Fruit fly (Drosophila melanogaster) whole organism, embryonic: ENCODE data around the gene wdb.
A peak's percentile ranks its signal among the peaks of the same experiment; 100 is the strongest.

Experiments used
- Aef1 ChIP-seq: fragments of 200-800 bp; sonication (Bioruptor generic); IDR thresholded peaks from 3 replicates; pipeline ENCODE4 v1.3.6; 2022; ENCODE audit warnings: missing biosample characterization, missing genetic modification characterization
- Bteb2 ChIP-seq: fragments of 200-800 bp; sonication (Bioruptor generic); optimal IDR thresholded peaks from 2 replicates; lab custom pipeline; 2016; ENCODE audit warnings: missing biosample characterization, missing genetic modification characterization
- CG11247 ChIP-seq: fragments of 200-800 bp; sonication (Bioruptor generic); IDR thresholded peaks from 2 replicates; pipeline ENCODE4 v1.3.6; 2022; ENCODE audit warnings: missing biosample characterization, missing genetic modification characterization
- CG11696 ChIP-seq: fragments of 200-800 bp; sonication (Bioruptor generic); IDR thresholded peaks from 2 replicates; pipeline ENCODE4 v1.3.6; 2022; ENCODE audit warnings: missing biosample characterization, missing genetic modification characterization
- CG13296 ChIP-seq: fragments of 200-800 bp; sonication (Bioruptor generic); optimal IDR thresholded peaks from 3 replicates; lab custom pipeline; 2018; ENCODE audit warnings: missing biosample characterization, mild to moderate bottlenecking, missing genetic modification characterization
- CG14050 ChIP-seq: fragments of 200-800 bp; sonication (Bioruptor generic); IDR thresholded peaks from 3 replicates; pipeline ENCODE4 v1.3.6; 2022; ENCODE audit warnings: missing biosample characterization, missing genetic modification characterization
- CG16815 ChIP-seq: fragments of 200-800 bp; sonication (Bioruptor generic); optimal IDR thresholded peaks from 3 replicates; lab custom pipeline; 2017; ENCODE audit warnings: missing biosample characterization, mild to moderate bottlenecking, missing genetic modification characterization
- CG17328 ChIP-seq: fragments of 200-800 bp; sonication (Bioruptor generic); IDR thresholded peaks from 2 replicates; pipeline ENCODE4 v1.3.6; 2022; ENCODE audit warnings: missing biosample characterization, missing genetic modification characterization
- CG17359 ChIP-seq: fragments of 200-800 bp; sonication (Bioruptor generic); optimal IDR thresholded peaks from 3 replicates; lab custom pipeline; 2018; ENCODE audit warnings: missing biosample characterization, mild to moderate bottlenecking, missing genetic modification characterization, moderate library complexity
- CG18262 ChIP-seq: fragments of 200-800 bp; optimal IDR thresholded peaks from 3 replicates; lab custom pipeline; 2019; ENCODE audit warnings: missing biosample characterization, mild to moderate bottlenecking, missing genetic modification characterization, moderate library complexity
- CG2120 ChIP-seq: fragments of 200-800 bp; sonication (Bioruptor generic); optimal IDR thresholded peaks from 3 replicates; lab custom pipeline; 2016; ENCODE audit warnings: missing biosample characterization, missing genetic modification characterization
- CG2712 ChIP-seq: fragments of 200-800 bp; optimal IDR thresholded peaks from 3 replicates; lab custom pipeline; 2019; ENCODE audit warnings: missing biosample characterization, mild to moderate bottlenecking, missing genetic modification characterization, moderate library complexity
- CG3065 ChIP-seq: fragments of 200-800 bp; sonication (Bioruptor generic); optimal IDR thresholded peaks from 2 replicates; lab custom pipeline; 2016; ENCODE audit warnings: missing biosample characterization, missing genetic modification characterization
- CG32532 ChIP-seq: fragments of 200-800 bp; sonication (Bioruptor generic); IDR thresholded peaks from 2 replicates; pipeline ENCODE4 v1.3.6; 2022; ENCODE audit warnings: missing biosample characterization, missing genetic modification characterization
- CG3281 ChIP-seq: fragments of 200-800 bp; sonication (Bioruptor generic); optimal IDR thresholded peaks from 3 replicates; lab custom pipeline; 2017; ENCODE audit warnings: missing biosample characterization, mild to moderate bottlenecking, missing genetic modification characterization
- CG33557 ChIP-seq: fragments of 200-800 bp; sonication (Bioruptor generic); optimal IDR thresholded peaks from 2 replicates; lab custom pipeline; 2019; ENCODE audit warnings: missing biosample characterization, mild to moderate bottlenecking, missing genetic modification characterization, moderate library complexity
- CG5953 ChIP-seq: fragments of 200-800 bp; sonication (Bioruptor generic); IDR thresholded peaks from 2 replicates; pipeline ENCODE4 v1.3.6; 2022; ENCODE audit warnings: missing biosample characterization, missing genetic modification characterization
- CG6254 ChIP-seq: fragments of 200-800 bp; sonication (Bioruptor generic); optimal IDR thresholded peaks from 3 replicates; lab custom pipeline; 2017; ENCODE audit warnings: mild to moderate bottlenecking, missing biosample characterization, missing genetic modification reagents, missing genetic modification characterization
- CG6272 ChIP-seq: fragments of 200-800 bp; sonication (Bioruptor generic); IDR thresholded peaks from 2 replicates; pipeline ENCODE4 v1.3.6; 2022; ENCODE audit warnings: missing biosample characterization, missing genetic modification characterization
- CG6791 ChIP-seq: fragments of 200-800 bp; sonication (Bioruptor generic); IDR thresholded peaks from 3 replicates; pipeline ENCODE4 v1.3.6; 2022; ENCODE audit warnings: missing biosample characterization, missing genetic modification characterization; ENCODE audit not compliant: partially characterized antibody
- CG6854 ChIP-seq: fragments of 200-800 bp; sonication (Bioruptor generic); optimal IDR thresholded peaks from 3 replicates; lab custom pipeline; 2017; ENCODE audit warnings: missing biosample characterization, mild to moderate bottlenecking, missing genetic modification characterization
- CG7745 ChIP-seq: fragments of 200-800 bp; sonication (Bioruptor generic); optimal IDR thresholded peaks from 2 replicates; lab custom pipeline; 2018; ENCODE audit warnings: missing biosample characterization, mild to moderate bottlenecking, missing genetic modification characterization, moderate library complexity
- CG8944 ChIP-seq: fragments of 200-800 bp; sonication (Bioruptor generic); optimal IDR thresholded peaks from 3 replicates; lab custom pipeline; 2016; ENCODE audit warnings: missing biosample characterization, missing genetic modification characterization
- CG9609 ChIP-seq: fragments of 200-800 bp; sonication (Bioruptor generic); optimal IDR thresholded peaks from 3 replicates; lab custom pipeline; 2016; ENCODE audit warnings: missing biosample characterization, missing genetic modification characterization
- Dip3 ChIP-seq: fragments of 200-800 bp; sonication (Bioruptor generic); optimal IDR thresholded peaks from 3 replicates; lab custom pipeline; 2016; ENCODE audit warnings: missing biosample characterization, missing genetic modification characterization
- Dref ChIP-seq: fragments of 200-800 bp; sonication (Bioruptor generic); IDR thresholded peaks from 2 replicates; pipeline ENCODE4 v1.3.6; 2022; ENCODE audit warnings: missing biosample characterization, missing genetic modification characterization
- Drgx ChIP-seq: fragments of 200-800 bp; sonication (Bioruptor generic); IDR thresholded peaks from 2 replicates; pipeline ENCODE4 v1.3.6; 2022; ENCODE audit warnings: missing biosample characterization, missing genetic modification characterization
- HmgZ ChIP-seq: fragments of 200-800 bp; sonication (Bioruptor generic); optimal IDR thresholded peaks from 2 replicates; lab custom pipeline; 2018; ENCODE audit warnings: missing biosample characterization, mild to moderate bottlenecking, missing genetic modification characterization
- Hsf ChIP-seq: fragments of 200-800 bp; sonication (Bioruptor generic); optimal IDR thresholded peaks from 3 replicates; lab custom pipeline; 2016; ENCODE audit warnings: missing biosample characterization, missing genetic modification characterization
- PHDP ChIP-seq: fragments of 200-800 bp; sonication (Bioruptor generic); optimal IDR thresholded peaks from 3 replicates; lab custom pipeline; 2018; ENCODE audit warnings: missing biosample characterization, mild to moderate bottlenecking, missing genetic modification characterization, moderate library complexity
- Ravus ChIP-seq: fragments of 200-800 bp; sonication (Bioruptor generic); IDR thresholded peaks from 2 replicates; pipeline ENCODE4 v1.3.6; 2022; ENCODE audit warnings: missing biosample characterization, missing genetic modification characterization
- Six4 ChIP-seq: fragments of 200-800 bp; sonication (Bioruptor generic); optimal IDR thresholded peaks from 2 replicates; lab custom pipeline; 2016; ENCODE audit warnings: missing biosample characterization, missing genetic modification characterization
- Stat92E ChIP-seq, 3 experiments: fragments of >200 bp in 2 of 3; fragments of 200-800 bp in 1 of 3; sonication (Bioruptor generic) in 1 of 3; optimal IDR thresholded peaks; 2 replicates each; lab custom pipeline; 2017 to 2019; ENCODE audit warnings: missing biosample characterization in 3 of 3, missing genetic modification characterization in 3 of 3, mild to moderate bottlenecking in 1 of 3, moderate library complexity in 1 of 3
- Xrp1 ChIP-seq: fragments of 200-800 bp; sonication (Bioruptor generic); IDR thresholded peaks from 2 replicates; pipeline ENCODE4 v1.3.6; 2022; ENCODE audit warnings: missing biosample characterization, missing genetic modification characterization
- ash1 ChIP-seq: fragments of 200-800 bp; sonication (Bioruptor generic); optimal IDR thresholded peaks from 2 replicates; lab custom pipeline; 2018; ENCODE audit warnings: missing biosample characterization, mild to moderate bottlenecking, missing genetic modification characterization
- ato ChIP-seq: fragments of 200-800 bp; sonication (Bioruptor generic); IDR thresholded peaks from 2 replicates; pipeline ENCODE4 v1.3.6; 2022; ENCODE audit warnings: missing biosample characterization, missing genetic modification characterization; ENCODE audit not compliant: partially characterized antibody
- br ChIP-seq: fragments of >200 bp; optimal IDR thresholded peaks from 2 replicates; lab custom pipeline; 2017
- dati ChIP-seq: fragments of 200-800 bp; sonication (Bioruptor generic); IDR thresholded peaks from 2 replicates; pipeline ENCODE4 v1.3.6; 2022; ENCODE audit warnings: missing biosample characterization, missing genetic modification characterization
- dm ChIP-seq: fragments of 200-800 bp; sonication (Bioruptor generic); optimal IDR thresholded peaks from 3 replicates; lab custom pipeline; 2016; ENCODE audit warnings: missing biosample characterization, missing genetic modification characterization
- fd96Cb ChIP-seq: fragments of 200-800 bp; sonication (Bioruptor generic); optimal IDR thresholded peaks from 2 replicates; lab custom pipeline; 2018; ENCODE audit warnings: missing biosample characterization, mild to moderate bottlenecking, missing genetic modification characterization, moderate library complexity
- grau ChIP-seq: fragments of 200-800 bp; optimal IDR thresholded peaks from 3 replicates; lab custom pipeline; 2019; ENCODE audit warnings: missing biosample characterization, mild to moderate bottlenecking, missing genetic modification characterization, moderate library complexity
- inv ChIP-seq: fragments of 200-800 bp; sonication (Bioruptor generic); IDR thresholded peaks from 2 replicates; pipeline ENCODE4 v1.3.6; 2022; ENCODE audit warnings: missing biosample characterization, missing genetic modification characterization; ENCODE audit not compliant: partially characterized antibody
- jigr1 ChIP-seq: fragments of 200-800 bp; sonication (Bioruptor generic); IDR thresholded peaks from 3 replicates; pipeline ENCODE4 v1.3.6; 2022; ENCODE audit warnings: missing biosample characterization, missing genetic modification characterization
- lmd ChIP-seq: fragments of 200-800 bp; sonication (Bioruptor generic); IDR thresholded peaks from 2 replicates; pipeline ENCODE4 v1.3.6; 2022; ENCODE audit warnings: missing biosample characterization, missing genetic modification characterization
- mam ChIP-seq: fragments of 200-800 bp; sonication (Bioruptor generic); optimal IDR thresholded peaks from 3 replicates; lab custom pipeline; 2016; ENCODE audit warnings: missing biosample characterization, missing genetic modification characterization
- nau ChIP-seq: fragments of 200-800 bp; sonication (Bioruptor generic); optimal IDR thresholded peaks from 3 replicates; lab custom pipeline; 2017; ENCODE audit warnings: missing biosample characterization, mild to moderate bottlenecking, missing genetic modification characterization, missing genetic modification reagents
- tup ChIP-seq: fragments of 200-800 bp; sonication (Bioruptor generic); optimal IDR thresholded peaks from 2 replicates; lab custom pipeline; 2016; ENCODE audit warnings: missing biosample characterization, mild to moderate bottlenecking, missing genetic modification characterization, moderate library complexity
- tx ChIP-seq: fragments of 200-800 bp; sonication (Bioruptor generic); optimal IDR thresholded peaks from 2 replicates; lab custom pipeline; 2016; ENCODE audit warnings: missing biosample characterization, missing genetic modification characterization
- vfl ChIP-seq: fragments of 200-800 bp; sonication (Bioruptor generic); optimal IDR thresholded peaks from 2 replicates; lab custom pipeline; 2016; ENCODE audit warnings: missing biosample characterization, missing genetic modification characterization
- wor ChIP-seq: fragments of 200-800 bp; sonication (Bioruptor generic); IDR thresholded peaks from 2 replicates; pipeline ENCODE4 v1.3.6; 2022; ENCODE audit warnings: missing biosample characterization, missing genetic modification characterization

wdb gene

dm6 chr3R:27557970-27558659 is 23.9 kb downstream of the wdb start (continued):
- TF ChIP-seq grau (tag; lab: Kevin White, UChicago) (peak; percentile 32), dati (GFP tag; lab: Robert Waterston, UW) (no peak), ash1 (GFP tag; lab: Kevin White, UChicago) (no peak), CG6791 (GFP tag; lab: Robert Waterston, UW) (peak; percentile 47; the same call in 1 of the 3 replicates), CG3281 (GFP tag; lab: Kevin White, UChicago) (peak; percentile 18), PHDP (peak; percentile 1), CG2712 (tag; lab: Kevin White, UChicago) (peak; percentile 38), Bteb2 (no peak), lmd (GFP tag; lab: Robert Waterston, UW) (no peak), CG8944 (no peak), CG18262 (tag; lab: Kevin White, UChicago) (peak; percentile 38), tx (no peak), CG11696 (GFP tag; lab: Robert Waterston, UW) (peak; percentile 88), tup (GFP tag; lab: Kevin White, UChicago) (no peak), Xrp1 (no peak), fd96Cb (peak; percentile 5), Ravus (GFP tag; lab: Robert Waterston, UW) (no peak), CG2120 (GFP tag; lab: Kevin White, UChicago) (peak; percentile 20)
- TF ChIP-seq, all 482 proteins: peak for 47

- TF ChIP-seq CG7745 (no peak), CG17328 (no peak), ato (GFP tag; lab: Robert Waterston, UW) (no peak), CG6254 (no peak), CG33557 (GFP tag; lab: Kevin White, UChicago) (no peak), CG11247 (GFP tag; lab: Robert Waterston, UW) (peak; percentile 45; the same call in 1 of the 2 replicates), inv (no peak), CG6854 (GFP tag; lab: Kevin White, UChicago) (no peak), Stat92E (GFP tag; optimal IDR thresholded peaks at IDR 0.05; lab: Kevin White, UChicago) (no peak), CG16815 (GFP tag; lab: Kevin White, UChicago) (no peak), Drgx (GFP tag; lab: Robert Waterston, UW) (peak; percentile 81), CG3065 (GFP tag; lab: Kevin White, UChicago) (no peak), jigr1 (GFP tag; lab: Robert Waterston, UW) (no peak), HmgZ (no peak), CG13296 (GFP tag; lab: Kevin White, UChicago) (peak; percentile 47), CG6272 (GFP tag; lab: Robert Waterston, UW) (no peak), mam (peak; percentile 65), Dip3 (peak; percentile 67), CG17359 (tag; lab: Kevin White, UChicago) (no peak), Dref (GFP tag; lab: Robert Waterston, UW) (no peak), vfl (GFP tag; lab: Kevin White, UChicago) (no peak), Six4 (no peak), wor (GFP tag; lab: Robert Waterston, UW) (no peak), Aef1 (GFP tag; lab: Robert Waterston, UW) (peak; percentile 41; the same call in 2 of the 3 replicates), CG14050 (GFP tag; lab: Robert Waterston, UW) (no peak), dm (no peak), nau (GFP tag; lab: Kevin White, UChicago) (no peak), Hsf (no peak), CG32532 (peak; percentile 76), CG2120 (GFP tag; lab: Kevin White, UChicago) (peak; percentile 72), br (no peak), CG9609 (GFP tag; lab: Kevin White, UChicago) (peak; percentile 20), CG11696 (GFP tag; lab: Robert Waterston, UW) (0 out of 2 replicates have a peak, but pooled peaks have one; percentile 21), CG5953 (no peak)
Measured at dm6 chr3R:27556972-27557371, 25.1 kb downstream of the wdb start.
